Fruit fly (Drosophila melanogaster): ENCODE data around the gene CG33673.

DNA sequence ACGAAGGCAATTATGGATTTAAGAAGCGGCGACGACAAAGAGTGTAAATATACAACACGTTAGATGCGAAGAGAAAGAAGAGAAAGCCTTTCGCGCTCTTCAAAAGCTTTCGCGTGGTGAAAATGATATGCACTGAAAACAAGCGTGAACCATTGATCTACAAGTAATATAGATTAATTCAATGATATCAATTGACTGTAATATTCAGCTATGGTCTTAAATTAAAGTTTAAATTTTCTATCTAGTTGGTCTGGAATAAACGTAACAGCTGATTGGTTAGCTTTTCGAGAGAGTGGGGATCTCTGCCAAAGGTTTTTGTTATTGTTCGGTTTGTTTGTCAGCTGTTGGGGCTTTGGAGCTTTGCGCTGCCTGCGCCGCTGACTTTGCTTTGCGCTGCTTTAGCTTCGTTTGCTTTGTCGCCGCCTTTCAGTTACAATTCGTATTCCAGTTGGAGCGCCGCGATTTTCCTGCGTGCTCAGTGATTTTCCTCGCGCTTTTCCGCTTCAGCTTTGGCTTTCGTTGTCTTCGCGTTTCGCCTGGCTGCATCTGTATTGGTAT, 35.1 kb downstream of the CG33673 start:
- no peak for TF ChIP-seq CG1620 (GFP tag; optimal IDR thresholded peaks at IDR 0.05)
- TF ChIP-seq CG14711 (tag; optimal IDR thresholded peaks at IDR 0.05): peak; percentile 52
- no peak for TF ChIP-seq cnc (optimal IDR thresholded peaks at IDR 0.05)
- no peak for TF ChIP-seq pad (GFP tag; optimal IDR thresholded peaks at IDR 0.05)
- TF ChIP-seq Crg-1 (GFP tag; optimal IDR thresholded peaks at IDR 0.05): no peak

All from whole organism, adult.